Fruit fly (Drosophila melanogaster): Measurements from ENCODE around the gene sty.

Gene sty

DNA sequence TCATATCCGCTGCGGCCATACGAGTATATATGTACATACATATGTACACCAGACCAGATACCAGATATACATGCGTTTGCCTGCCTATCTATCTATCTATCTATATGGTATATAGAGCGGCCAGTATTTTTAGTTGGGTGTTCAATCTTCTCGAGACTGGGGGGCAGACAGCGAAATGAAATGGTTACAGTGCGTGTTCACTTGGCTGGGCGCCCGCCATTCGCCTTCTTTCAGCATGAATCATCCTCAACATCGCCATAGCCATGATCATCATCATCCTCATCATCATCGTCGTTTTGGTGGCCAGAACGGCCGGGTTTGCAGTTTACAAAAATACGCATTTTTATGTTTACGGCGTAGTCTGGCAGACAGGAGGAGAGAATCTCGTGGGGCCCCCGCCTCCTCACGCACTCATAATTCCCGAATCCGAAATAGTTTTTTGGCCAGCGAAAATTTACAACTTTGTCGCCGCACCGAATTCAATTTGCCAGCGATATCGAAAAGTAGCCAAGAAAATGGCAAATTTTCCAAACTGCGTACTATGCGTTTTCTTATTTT is 31.4 kb upstream of the sty start:
- peak; percentile 42 for TF ChIP-seq sens (GFP tag)
- no peak for TF ChIP-seq CG9932 (GFP tag; IDR thresholded peaks at IDR 0.05)
- TF ChIP-seq Med (GFP tag) = peak; percentile 71
- TF ChIP-seq CG12299 (tag; optimal IDR thresholded peaks at IDR 0.05) = no peak
- TF ChIP-seq CkIIα-i1 (GFP tag; IDR thresholded peaks at IDR 0.05) = no peak
- peak; percentile 36 for TF ChIP-seq sug (tag; optimal IDR thresholded peaks at IDR 0.05)
- no peak for TF ChIP-seq her (GFP tag; optimal IDR thresholded peaks at IDR 0.05)
- peak; percentile 60 for TF ChIP-seq CG31224 (GFP tag; IDR thresholded peaks at IDR 0.05)
- no peak for TF ChIP-seq CG3847 (GFP tag; IDR thresholded peaks at IDR 0.05)
- peak; percentile 86 for TF ChIP-seq Ets65A (GFP tag)
- TF ChIP-seq CG17186 (GFP tag; optimal IDR thresholded peaks at IDR 0.05) = no peak
- TF ChIP-seq exex (tag; optimal IDR thresholded peaks at IDR 0.05) = no peak
- peak; percentile 85 for TF ChIP-seq CG12769 (tag; optimal IDR thresholded peaks at IDR 0.05)
- TF ChIP-seq sd (tag; optimal IDR thresholded peaks at IDR 0.05) = peak; percentile 84

DNA sequence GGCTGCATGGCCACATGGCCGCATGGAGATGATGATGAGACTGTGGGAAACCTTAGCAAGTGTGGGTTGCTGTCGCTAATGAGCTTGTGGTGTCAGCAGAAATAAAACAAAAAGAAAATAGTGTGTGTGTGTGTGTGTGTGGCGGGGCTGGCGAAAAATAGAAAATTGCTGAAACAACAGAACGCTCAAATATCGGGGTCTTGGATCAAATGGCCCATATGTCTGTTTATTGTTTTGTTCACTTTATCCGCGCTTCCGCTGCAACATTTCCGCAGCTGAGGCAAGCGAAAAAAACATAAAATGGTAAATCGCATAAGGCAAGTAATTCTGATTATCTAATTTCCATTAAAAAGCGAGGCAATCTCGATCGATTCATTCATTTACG is 30.8 kb upstream of the sty start:
- TF ChIP-seq Awh (GFP tag; IDR thresholded peaks at IDR 0.05) = peak; percentile 71
- no peak for TF ChIP-seq Dfd (GFP tag; optimal IDR thresholded peaks at IDR 0.05)
- TF ChIP-seq chinmo (GFP tag; IDR thresholded peaks at IDR 0.05; ENCODE audit: partially characterized antibody) = 0 out of 4 replicates have a peak, but pooled peaks have one; percentile 0
- peak; percentile 8 for TF ChIP-seq cg (GFP tag; optimal IDR thresholded peaks at IDR 0.05)

dm6 chr3L:3454921-3455554 is 30.3 kb upstream of the sty start:
- no peak for TF ChIP-seq CG7745 (tag; optimal IDR thresholded peaks at IDR 0.05)
- TF ChIP-seq CG11560 (tag; IDR thresholded peaks at IDR 0.05) = peak; percentile 12; the same call in 1 of the 3 replicates
- no peak for TF ChIP-seq mirr (GFP tag; optimal IDR thresholded peaks at IDR 0.05)
- peak; percentile 38; the same call in 1 of the 3 replicates for TF ChIP-seq croc (GFP tag; conservative IDR thresholded peaks at IDR 0.05)
- TF ChIP-seq Drgx (GFP tag; IDR thresholded peaks at IDR 0.05) = 0 out of 2 replicates have a peak, but pooled peaks have one; percentile 5
- peak; percentile 11 for TF ChIP-seq nerfin-1 (tag; optimal IDR thresholded peaks at IDR 0.05)
- peak; percentile 100 for TF ChIP-seq CG8281 (tag; optimal IDR thresholded peaks at IDR 0.05)
- TF ChIP-seq Bdp1 (GFP tag; optimal IDR thresholded peaks at IDR 0.05) = no peak
- TF ChIP-seq seq (GFP tag; IDR thresholded peaks at IDR 0.05) = peak; percentile 44; the same call in 1 of the 2 replicates
- 0 out of 2 replicates have a peak, but pooled peaks have one; percentile 41 for TF ChIP-seq CG32772 (GFP tag; IDR thresholded peaks at IDR 0.05)
- TF ChIP-seq CG17359 (tag; optimal IDR thresholded peaks at IDR 0.05) = peak; percentile 46
- TF ChIP-seq Abd-B (GFP tag; optimal IDR thresholded peaks at IDR 0.05) = peak; percentile 12
- TF ChIP-seq psq (GFP tag; optimal IDR thresholded peaks at IDR 0.05) = no peak
- TF ChIP-seq CG7357 (GFP tag; IDR thresholded peaks at IDR 0.05) = peak; percentile 42; the same call in 1 of the 3 replicates
- TF ChIP-seq Vsx1 (GFP tag; optimal IDR thresholded peaks at IDR 0.05) = peak; percentile 14
- no peak for TF ChIP-seq pzg (GFP tag; optimal IDR thresholded peaks at IDR 0.05)
- peak; percentile 37; the same call in 1 of the 2 replicates for TF ChIP-seq klu (GFP tag; IDR thresholded peaks at IDR 0.05)
- peak in 1 of 2 experiments; percentile 27 for TF ChIP-seq Hr51 (GFP tag; optimal IDR thresholded peaks at IDR 0.05)
- no peak for TF ChIP-seq ems (GFP tag; optimal IDR thresholded peaks at IDR 0.05)
- peak; percentile 31; the same call in 1 of the 2 replicates for TF ChIP-seq CG32532 (GFP tag; IDR thresholded peaks at IDR 0.05)
- TF ChIP-seq ken (GFP tag; IDR thresholded peaks at IDR 0.05) = 0 out of 3 replicates have a peak, but pooled peaks have one; percentile 48
- peak; percentile 75 for TF ChIP-seq Med (GFP tag)
- peak; percentile 68 for TF ChIP-seq row (GFP tag; IDR thresholded peaks at IDR 0.05)
- 0 out of 2 replicates have a peak, but pooled peaks have one; percentile 30 for TF ChIP-seq dimm (GFP tag; IDR thresholded peaks at IDR 0.05)
- peak; percentile 2 for TF ChIP-seq sug (tag; optimal IDR thresholded peaks at IDR 0.05)
- peak; percentile 21 for TF ChIP-seq CG13424 (tag; optimal IDR thresholded peaks at IDR 0.05)
- TF ChIP-seq vvl (GFP tag; IDR thresholded peaks at IDR 0.05) = peak; percentile 71; the same call in 1 of the 2 replicates
- TF ChIP-seq kni (GFP tag; optimal IDR thresholded peaks at IDR 0.05) = peak; percentile 60
- peak; percentile 57 for TF ChIP-seq CG2678 (tag; optimal IDR thresholded peaks at IDR 0.05)
- TF ChIP-seq Gug (GFP tag; IDR thresholded peaks at IDR 0.05) = peak; percentile 45; the same call in 1 of the 4 replicates
